Fruit fly (Drosophila melanogaster) whole organism, prepupa: ENCODE data around the gene CG43168.

ENCODE experiments used
- Blimp-1 ChIP-seq: fragments of 200-800 bp; sonication (Bioruptor generic); optimal IDR thresholded peaks from 3 replicates; lab custom pipeline; 2017; ENCODE audit warnings: missing biosample characterization, missing genetic modification characterization, mild to moderate bottlenecking, moderate library complexity, missing genetic modification reagents
- CG10631 ChIP-seq: fragments of 200-800 bp; sonication (Bioruptor generic); optimal IDR thresholded peaks from 2 replicates; lab custom pipeline; 2016; ENCODE audit warnings: missing biosample characterization, missing genetic modification characterization
- CG10669 ChIP-seq: fragments of 200-800 bp; sonication (Bioruptor generic); optimal IDR thresholded peaks from 3 replicates; lab custom pipeline; 2018; ENCODE audit warnings: missing biosample characterization, mild to moderate bottlenecking, missing genetic modification characterization, moderate library complexity
- CG15336 ChIP-seq: fragments of 200-800 bp; sonication (Bioruptor generic); IDR thresholded peaks from 2 replicates; pipeline ENCODE4 v1.3.6; 2022; ENCODE audit warnings: missing biosample characterization, missing genetic modification characterization
- CG16779 ChIP-seq: fragments of 200-800 bp; sonication (Bioruptor generic); optimal IDR thresholded peaks from 3 replicates; lab custom pipeline; 2017; ENCODE audit warnings: missing biosample characterization, mild to moderate bottlenecking, missing genetic modification characterization
- CG3032 ChIP-seq: fragments of 200-800 bp; optimal IDR thresholded peaks from 2 replicates; lab custom pipeline; 2019; ENCODE audit warnings: missing biosample characterization, mild to moderate bottlenecking, missing genetic modification characterization, moderate library complexity
- CG31627 ChIP-seq: fragments of 200-800 bp; sonication (Bioruptor generic); optimal IDR thresholded peaks from 3 replicates; lab custom pipeline; 2016; ENCODE audit warnings: missing biosample characterization, missing genetic modification characterization
- CG32006 ChIP-seq: fragments of 200-800 bp; sonication (Bioruptor generic); optimal IDR thresholded peaks from 3 replicates; lab custom pipeline; 2017; ENCODE audit warnings: missing biosample characterization, mild to moderate bottlenecking, missing genetic modification characterization
- CG3919 ChIP-seq: fragments of 200-800 bp; sonication (Bioruptor generic); optimal IDR thresholded peaks from 3 replicates; lab custom pipeline; 2016; ENCODE audit warnings: missing biosample characterization, missing genetic modification characterization
- CG4318 ChIP-seq: fragments of 200-800 bp; sonication (Bioruptor generic); optimal IDR thresholded peaks from 3 replicates; lab custom pipeline; 2017; ENCODE audit warnings: missing biosample characterization, mild to moderate bottlenecking, missing genetic modification characterization
- CG6163 ChIP-seq: fragments of 200-800 bp; sonication (Bioruptor generic); IDR thresholded peaks from 3 replicates; pipeline ENCODE4 v1.3.6; 2022; ENCODE audit warnings: missing biosample characterization, missing genetic modification characterization
- CG6792 ChIP-seq: fragments of 200-800 bp; sonication (Bioruptor generic); optimal IDR thresholded peaks from 3 replicates; lab custom pipeline; 2016; ENCODE audit warnings: missing biosample characterization, missing genetic modification characterization
- CG6854 ChIP-seq: fragments of 200-800 bp; sonication (Bioruptor generic); optimal IDR thresholded peaks from 2 replicates; lab custom pipeline; 2017; ENCODE audit warnings: missing biosample characterization, mild to moderate bottlenecking, missing genetic modification characterization
- CG7368 ChIP-seq: fragments of 200-800 bp; sonication (Bioruptor generic); optimal IDR thresholded peaks from 3 replicates; lab custom pipeline; 2016; ENCODE audit warnings: missing biosample characterization, missing genetic modification characterization
- CG8119 ChIP-seq: fragments of 200-800 bp; sonication (Bioruptor generic); IDR thresholded peaks from 3 replicates; pipeline ENCODE4 v1.3.6; 2022; ENCODE audit warnings: missing biosample characterization, missing genetic modification characterization
- CG8632 ChIP-seq: fragments of 200-800 bp; sonication (Bioruptor generic); optimal IDR thresholded peaks from 3 replicates; lab custom pipeline; 2016; ENCODE audit warnings: missing biosample characterization, missing genetic modification characterization
- CG9139 ChIP-seq: fragments of 200-800 bp; sonication (Bioruptor generic); optimal IDR thresholded peaks from 3 replicates; lab custom pipeline; 2017; ENCODE audit warnings: missing biosample characterization, mild to moderate bottlenecking, missing genetic modification characterization
- Eip75B ChIP-seq: fragments of 200-800 bp; sonication (Bioruptor generic); optimal IDR thresholded peaks from 3 replicates; lab custom pipeline; 2016; ENCODE audit warnings: missing biosample characterization, missing genetic modification characterization
- Eip78C ChIP-seq: fragments of 200-800 bp; sonication (Bioruptor generic); peaks from one replicate; lab custom pipeline; 2016; ENCODE audit warnings: missing biosample characterization, missing genetic modification characterization
- Eip93F ChIP-seq: fragments of 200-800 bp; sonication (Bioruptor generic); optimal IDR thresholded peaks from 2 replicates; lab custom pipeline; 2016; ENCODE audit warnings: missing biosample characterization, mild to moderate bottlenecking, missing genetic modification characterization
- Ets21C ChIP-seq: fragments of 200-800 bp; sonication (Bioruptor generic); optimal IDR thresholded peaks from 3 replicates; lab custom pipeline; 2016; ENCODE audit warnings: missing biosample characterization, missing genetic modification characterization
- Ets96B ChIP-seq: fragments of 200-800 bp; optimal IDR thresholded peaks from 2 replicates; lab custom pipeline; 2019; ENCODE audit warnings: missing biosample characterization, mild to moderate bottlenecking, missing genetic modification characterization, moderate library complexity
- Gug ChIP-seq: fragments of 200-800 bp; sonication (Bioruptor generic); IDR thresholded peaks from 2 replicates; pipeline ENCODE4 v1.3.6; 2022; ENCODE audit warnings: missing biosample characterization, missing genetic modification characterization
- Hr38 ChIP-seq: sonication (Bioruptor generic); optimal IDR thresholded peaks from 2 replicates; lab custom pipeline; 2016; ENCODE audit warnings: missing biosample characterization, missing genetic modification characterization
- Hr39 ChIP-seq: fragments of 200-800 bp; sonication (Bioruptor generic); optimal IDR thresholded peaks from 2 replicates; lab custom pipeline; 2016; ENCODE audit warnings: missing biosample characterization, missing genetic modification characterization
- Met ChIP-seq: fragments of 200-800 bp; sonication (Bioruptor generic); optimal IDR thresholded peaks from 3 replicates; lab custom pipeline; 2016; ENCODE audit warnings: missing biosample characterization, missing genetic modification characterization
- OdsH ChIP-seq: fragments of 200-800 bp; sonication (Bioruptor generic); optimal IDR thresholded peaks from 3 replicates; lab custom pipeline; 2016; ENCODE audit warnings: missing biosample characterization, missing genetic modification characterization
- Smox ChIP-seq: fragments of 200-800 bp; sonication (Bioruptor generic); optimal IDR thresholded peaks from 3 replicates; lab custom pipeline; 2016; ENCODE audit warnings: missing biosample characterization, missing genetic modification characterization
- Sox102F ChIP-seq: fragments of 200-800 bp; sonication (Bioruptor generic); optimal IDR thresholded peaks from 2 replicates; lab custom pipeline; 2016; ENCODE audit warnings: missing biosample characterization, mild to moderate bottlenecking, missing genetic modification characterization
- Sox14 ChIP-seq: fragments of 200-800 bp; sonication (Bioruptor generic); optimal IDR thresholded peaks from 3 replicates; lab custom pipeline; 2016; ENCODE audit warnings: missing biosample characterization, missing genetic modification characterization
- Sox15 ChIP-seq: fragments of 200-800 bp; sonication (Bioruptor generic); optimal IDR thresholded peaks from 3 replicates; lab custom pipeline; 2016; ENCODE audit warnings: missing biosample characterization, missing genetic modification characterization
- achi ChIP-seq: fragments of 200-800 bp; sonication (Bioruptor generic); optimal IDR thresholded peaks from 3 replicates; lab custom pipeline; 2016; ENCODE audit warnings: missing biosample characterization, missing genetic modification characterization
- acj6 ChIP-seq: fragments of 200-800 bp; sonication (Bioruptor generic); optimal IDR thresholded peaks from 3 replicates; lab custom pipeline; 2016; ENCODE audit warnings: missing biosample characterization, missing genetic modification characterization
- cyc ChIP-seq: fragments of 200-800 bp; sonication (Bioruptor generic); optimal IDR thresholded peaks from 3 replicates; lab custom pipeline; 2016; ENCODE audit warnings: missing biosample characterization, missing genetic modification characterization
- dac ChIP-seq: fragments of 200-800 bp; sonication (Bioruptor generic); optimal IDR thresholded peaks from 2 replicates; lab custom pipeline; 2017; ENCODE audit warnings: missing biosample characterization, mild to moderate bottlenecking, missing genetic modification characterization
- eg ChIP-seq: fragments of 200-800 bp; sonication (Bioruptor generic); IDR thresholded peaks from 3 replicates; pipeline ENCODE4 v1.3.6; 2022; ENCODE audit warnings: missing biosample characterization, missing genetic modification characterization
- esn ChIP-seq: fragments of 200-800 bp; sonication (Bioruptor generic); optimal IDR thresholded peaks from 2 replicates; lab custom pipeline; 2016; ENCODE audit warnings: missing biosample characterization, mild to moderate bottlenecking, missing genetic modification characterization, moderate library complexity
- fd85E ChIP-seq: fragments of 200-800 bp; sonication (Bioruptor generic); optimal IDR thresholded peaks from 3 replicates; lab custom pipeline; 2016; ENCODE audit warnings: missing biosample characterization, missing genetic modification characterization
- lz ChIP-seq: fragments of 200-800 bp; sonication (Bioruptor generic); optimal IDR thresholded peaks from 3 replicates; lab custom pipeline; 2016; ENCODE audit warnings: missing biosample characterization, missing genetic modification characterization
- net ChIP-seq: fragments of 200-800 bp; sonication (Bioruptor generic); optimal IDR thresholded peaks from 3 replicates; lab custom pipeline; 2016; ENCODE audit warnings: missing biosample characterization, missing genetic modification characterization
- pdm3 ChIP-seq: fragments of 200-800 bp; sonication (Bioruptor generic); optimal IDR thresholded peaks from 3 replicates; lab custom pipeline; 2016; ENCODE audit warnings: missing biosample characterization, missing genetic modification characterization
- spab ChIP-seq: fragments of 200-800 bp; sonication (Bioruptor generic); optimal IDR thresholded peaks from 2 replicates; lab custom pipeline; 2017; ENCODE audit warnings: missing biosample characterization, mild to moderate bottlenecking, missing genetic modification characterization, missing genetic modification reagents
- topi ChIP-seq: fragments of 200-800 bp; sonication (Bioruptor generic); optimal IDR thresholded peaks from 3 replicates; lab custom pipeline; 2016; ENCODE audit warnings: missing biosample characterization, missing genetic modification characterization
- vri ChIP-seq: fragments of 200-800 bp; sonication (Bioruptor generic); optimal IDR thresholded peaks from 3 replicates; lab custom pipeline; 2016; ENCODE audit warnings: missing biosample characterization, mild to moderate bottlenecking, missing genetic modification characterization

Gene CG43168

dm6 chr3L:6261230-6261629 lies 14.4 kb upstream of the CG43168 start:
- no peak for TF ChIP-seq fd85E (GFP tag; lab: Kevin White, UChicago)
- no peak for TF ChIP-seq cyc (GFP tag; lab: Kevin White, UChicago)
- no peak for TF ChIP-seq Blimp-1 (GFP tag; lab: Kevin White, UChicago)
- TF ChIP-seq CG4318 (GFP tag; lab: Kevin White, UChicago) = no peak
- TF ChIP-seq achi (GFP tag; lab: Kevin White, UChicago) = no peak
- TF ChIP-seq CG6854 (GFP tag; lab: Kevin White, UChicago) = no peak
- TF ChIP-seq CG7368 (GFP tag; lab: Kevin White, UChicago) = no peak

dm6 chr3L:6262076-6262504 lies 13.5 kb upstream of the CG43168 start:
- TF ChIP-seq Hr39 (GFP tag; lab: Kevin White, UChicago) (no peak), CG9139 (GFP tag; lab: Kevin White, UChicago) (no peak), Met (no peak), CG16779 (no peak), spab (GFP tag; lab: Kevin White, UChicago) (no peak), acj6 (GFP tag; lab: Kevin White, UChicago) (no peak), CG10631 (GFP tag; lab: Kevin White, UChicago) (no peak), Sox15 (GFP tag; lab: Kevin White, UChicago) (no peak), Ets21C (GFP tag; lab: Kevin White, UChicago) (no peak), vri (GFP tag; lab: Kevin White, UChicago) (no peak), Eip75B (GFP tag; lab: Kevin White, UChicago) (no peak), CG3919 (GFP tag; lab: Kevin White, UChicago) (no peak)

DNA sequence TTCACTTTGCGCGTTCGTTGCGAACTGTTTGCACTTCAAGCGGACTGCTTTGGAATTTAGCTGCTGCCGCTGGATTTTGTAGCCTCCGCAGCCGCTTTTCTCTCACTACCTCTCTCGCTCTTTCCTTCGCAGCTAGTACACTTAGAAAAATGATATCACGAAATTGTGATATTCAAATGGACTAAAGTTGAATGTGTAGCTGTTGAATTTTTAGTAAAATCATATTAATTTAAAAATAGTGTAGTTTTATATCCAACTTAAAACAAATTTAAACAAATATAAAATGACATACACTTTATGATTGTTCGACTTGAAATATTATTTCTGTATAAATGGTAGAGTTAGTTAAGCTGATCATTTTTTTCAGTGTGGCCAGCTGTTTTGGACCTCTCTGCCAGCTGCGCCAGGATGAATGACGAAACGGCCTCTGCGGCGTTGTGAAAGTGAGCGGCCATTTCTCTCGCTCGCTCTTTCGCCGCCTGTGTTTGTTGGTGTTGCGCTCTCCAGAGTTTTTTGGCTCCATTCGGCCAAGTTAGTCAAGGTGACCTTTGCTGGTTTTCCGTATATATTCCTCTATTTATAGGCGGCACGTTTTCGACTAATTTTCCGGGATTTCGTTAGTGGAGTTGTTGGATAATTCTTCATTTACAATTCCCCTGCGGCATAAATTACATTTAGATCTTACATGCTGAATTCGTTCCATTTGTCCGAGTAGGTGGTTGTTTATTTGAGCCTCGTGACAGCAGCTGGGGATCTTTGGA lies 12.8 kb upstream of the CG43168 start, which contains the start of gene Ldh:
Gene Ldh, minus strand, starts transcription at position 51 of the 761 bp plus-strand sequence.
- peak; percentile 99 for TF ChIP-seq CG8119 (GFP tag; lab: Robert Waterston, UW)
- TF ChIP-seq Hr38 (GFP tag; lab: Kevin White, UChicago) = no peak
- peak; percentile 95 for TF ChIP-seq Sox14 (GFP tag; lab: Kevin White, UChicago)
- peak; percentile 92 for TF ChIP-seq Gug (GFP tag; lab: Robert Waterston, UW)
- TF ChIP-seq eg (GFP tag; lab: Robert Waterston, UW) = peak; percentile 95
- TF ChIP-seq CG6163 (GFP tag; lab: Robert Waterston, UW) = peak; percentile 93; the same call in 2 of the 3 replicates
- peak; percentile 98 for TF ChIP-seq Sox102F (GFP tag; lab: Kevin White, UChicago)
- TF ChIP-seq Eip93F (GFP tag; lab: Kevin White, UChicago) = peak; percentile 92
- TF ChIP-seq esn (GFP tag; lab: Kevin White, UChicago) = peak; percentile 99
- TF ChIP-seq Ets96B (tag; lab: Kevin White, UChicago) = peak; percentile 84
- peak; percentile 71 for TF ChIP-seq fd85E (GFP tag; lab: Kevin White, UChicago)
- peak; percentile 67 for TF ChIP-seq spab (GFP tag; lab: Kevin White, UChicago)
- TF ChIP-seq CG4318 (GFP tag; lab: Kevin White, UChicago) = peak; percentile 96
- TF ChIP-seq achi (GFP tag; lab: Kevin White, UChicago) = peak; percentile 96
- TF ChIP-seq Smox = peak; percentile 98
- TF ChIP-seq CG15336 = peak; percentile 99
- peak; percentile 95 for TF ChIP-seq CG3032 (tag; lab: Kevin White, UChicago)
- TF ChIP-seq CG16779 = peak; percentile 90
- peak; percentile 89 for TF ChIP-seq Blimp-1 (GFP tag; lab: Kevin White, UChicago)
- peak; percentile 91 for TF ChIP-seq Sox15 (GFP tag; lab: Kevin White, UChicago)
- peak; percentile 100 for TF ChIP-seq Eip78C (GFP tag; lab: Kevin White, UChicago)
- TF ChIP-seq Ets21C (GFP tag; lab: Kevin White, UChicago) = peak; percentile 86
- TF ChIP-seq pdm3 (GFP tag; lab: Kevin White, UChicago) = peak; percentile 96
- peak; percentile 95 for TF ChIP-seq CG6792 (GFP tag; lab: Kevin White, UChicago)
- peak; percentile 96 for TF ChIP-seq OdsH (GFP tag; lab: Kevin White, UChicago)
- peak; percentile 89 for TF ChIP-seq CG10669 (GFP tag; lab: Kevin White, UChicago)
- TF ChIP-seq net = peak; percentile 97
- peak; percentile 97 for TF ChIP-seq CG8632 (GFP tag; lab: Kevin White, UChicago)
- peak; percentile 97 for TF ChIP-seq acj6 (GFP tag; lab: Kevin White, UChicago)
- TF ChIP-seq lz (GFP tag; lab: Kevin White, UChicago) = peak; percentile 97
- TF ChIP-seq vri (GFP tag; lab: Kevin White, UChicago) = peak; percentile 93
- TF ChIP-seq Met = peak; percentile 98
- peak; percentile 95 for TF ChIP-seq CG31627 (GFP tag; lab: Kevin White, UChicago)
- peak; percentile 94 for TF ChIP-seq CG10631 (GFP tag; lab: Kevin White, UChicago)
- peak; percentile 91 for TF ChIP-seq dac (GFP tag; lab: Kevin White, UChicago)
- peak; percentile 88 for TF ChIP-seq CG7368 (GFP tag; lab: Kevin White, UChicago)
- peak; percentile 98 for TF ChIP-seq topi (GFP tag; lab: Kevin White, UChicago)
- peak; percentile 96 for TF ChIP-seq CG6854 (GFP tag; lab: Kevin White, UChicago)
- TF ChIP-seq CG32006 (GFP tag; lab: Kevin White, UChicago) = peak; percentile 99
